Fruit fly (Drosophila melanogaster): ENCODE results near the gene CG8031.
A peak's percentile ranks its signal among the peaks of the same experiment; 100 is the strongest.

CG8031 gene

dm6 chr3R:12960929-12961855 lies 49.9 kb downstream of the CG8031 start, which contains the start of gene Spc25 (continued):
- TF ChIP-seq Sox102F (GFP tag; optimal IDR thresholded peaks at IDR 0.05) (peak; percentile 10), pnt (GFP tag; optimal IDR thresholded peaks at IDR 0.05) (peak; percentile 65), sob (GFP tag; IDR thresholded peaks at IDR 0.05) (peak; percentile 66; the same call in 1 of the 2 replicates), CG12744 (GFP tag; optimal IDR thresholded peaks at IDR 0.05) (peak; percentile 24), CG9797 (GFP tag; optimal IDR thresholded peaks at IDR 0.05) (peak; percentile 49), abd-A (tag; optimal IDR thresholded peaks at IDR 0.05) (no peak), pzg (GFP tag; optimal IDR thresholded peaks at IDR 0.05) (peak; percentile 91), CG12236 (GFP tag; optimal IDR thresholded peaks at IDR 0.05) (no peak), CG14667 (GFP tag; IDR thresholded peaks at IDR 0.05) (0 out of 2 replicates have a peak, but pooled peaks have one; percentile 4), CTCF (GFP tag; optimal IDR thresholded peaks at IDR 0.05) (no peak), Opbp (GFP tag; IDR thresholded peaks at IDR 0.05; ENCODE audit: partially characterized antibody) (peak; percentile 97), CG42726 (GFP tag; IDR thresholded peaks at IDR 0.05; ENCODE audit: partially characterized antibody) (peak; percentile 96), Dip3 (GFP tag; optimal IDR thresholded peaks at IDR 0.05) (peak; percentile 35), CG18476 (GFP tag; optimal IDR thresholded peaks at IDR 0.05) (no peak), CG12299 (tag; optimal IDR thresholded peaks at IDR 0.05) (no peak), br (optimal IDR thresholded peaks at IDR 0.05) (no peak), tap (tag; optimal IDR thresholded peaks at IDR 0.05) (no peak), HmgD (GFP tag; optimal IDR thresholded peaks at IDR 0.05) (peak; percentile 82), scrt (GFP tag; optimal IDR thresholded peaks at IDR 0.05) (no peak), CG17829 (tag; optimal IDR thresholded peaks at IDR 0.05) (peak; percentile 35), tup (GFP tag; optimal IDR thresholded peaks at IDR 0.05) (no peak), gcm2 (GFP tag; optimal IDR thresholded peaks at IDR 0.05) (no peak), pfk (GFP tag; optimal IDR thresholded peaks at IDR 0.05) (no peak), CG16815 (GFP tag; optimal IDR thresholded peaks at IDR 0.05) (no peak), Kr (GFP tag; optimal IDR thresholded peaks at IDR 0.05) (no peak), tx (GFP tag; optimal IDR thresholded peaks at IDR 0.05) (peak; percentile 60), Hmr (GFP tag; optimal IDR thresholded peaks at IDR 0.05) (no peak), CG7963 (GFP tag; IDR thresholded peaks at IDR 0.05; ENCODE audit: partially characterized antibody) (peak; percentile 87), pan (optimal IDR thresholded peaks at IDR 0.05) (no peak), pan (GFP tag; optimal IDR thresholded peaks at IDR 0.05 in 1 of 2, IDR thresholded peaks at IDR 0.05 in 1 of 2) (no peak), H2.0 (GFP tag; IDR thresholded peaks at IDR 0.05) (peak; percentile 38; the same call in 1 of the 2 replicates), HLH3B (GFP tag; IDR thresholded peaks at IDR 0.05) (0 out of 2 replicates have a peak, but pooled peaks have one; percentile 36), CG9932 (GFP tag; IDR thresholded peaks at IDR 0.05) (peak; percentile 92), Med (GFP tag) (peak; percentile 94), Antp (GFP tag; optimal IDR thresholded peaks at IDR 0.05) (peak; percentile 78), stc (GFP tag; IDR thresholded peaks at IDR 0.05) (0 out of 2 replicates have a peak, but pooled peaks have one; percentile 31), gro (GFP tag; optimal IDR thresholded peaks at IDR 0.05) (no peak), CG17568 (GFP tag; optimal IDR thresholded peaks at IDR 0.05) (no peak), CG32532 (GFP tag; IDR thresholded peaks at IDR 0.05) (peak; percentile 66), caup (GFP tag; optimal IDR thresholded peaks at IDR 0.05; ENCODE audit: severe bottlenecking) (no peak), CG13287 (GFP tag; IDR thresholded peaks at IDR 0.05; ENCODE audit: partially characterized antibody) (peak; percentile 97), CG15479 (GFP tag; optimal IDR thresholded peaks at IDR 0.05) (no peak), CG31388 (GFP tag; optimal IDR thresholded peaks at IDR 0.05) (no peak), Trl (optimal IDR thresholded peaks at IDR 0.05) (no peak), Trl (GFP tag; optimal IDR thresholded peaks at IDR 0.05) (peak; percentile 67), zfh2 (GFP tag; optimal IDR thresholded peaks at IDR 0.05) (peak; percentile 75), CG4328 (GFP tag; optimal IDR thresholded peaks at IDR 0.05) (no peak), CG18262 (tag; optimal IDR thresholded peaks at IDR 0.05) (no peak), cato (GFP tag; optimal IDR thresholded peaks at IDR 0.05; ENCODE audit: borderline replicate concordance) (no peak)
